Worm (Caenorhabditis elegans) whole organism, L1 larva: ENCODE results near the gene F40F12.9.

ENCODE experiments used
- C16A3.4 ChIP-seq: fragments of 150-350 bp; optimal IDR thresholded peaks from 2 replicates; lab custom pipeline; 2014; ENCODE audit warnings: missing biosample characterization, missing genetic modification characterization
- C34B4.2 ChIP-seq: sonication (generic microtip); optimal IDR thresholded peaks from 2 replicates; lab custom pipeline; 2017; ENCODE audit warnings: mild to moderate bottlenecking, missing genetic modification characterization, missing compliant biosample characterization
- F16B12.6 ChIP-seq: fragments of 150-350 bp; optimal IDR thresholded peaks from 2 replicates; lab custom pipeline; 2014; ENCODE audit warnings: missing biosample characterization, missing genetic modification characterization
- Y116A8C.19 ChIP-seq: sonication (generic microtip); optimal IDR thresholded peaks from 2 replicates; lab custom pipeline; 2016; ENCODE audit warnings: missing compliant biosample characterization, missing genetic modification characterization, borderline replicate concordance
- alr-1 ChIP-seq: fragments of 200-800 bp; sonication (Bioruptor generic); optimal IDR thresholded peaks from 2 replicates; lab custom pipeline; 2018; ENCODE audit warnings: borderline replicate concordance, mild to moderate bottlenecking, missing genetic modification characterization, missing compliant biosample characterization
- ama-1 ChIP-seq: fragments of 150-350 bp; optimal IDR thresholded peaks from 2 replicates; lab custom pipeline; 2014
- ceh-8 ChIP-seq: fragments of 200-800 bp; sonication (Bioruptor generic); optimal IDR thresholded peaks from 2 replicates; lab custom pipeline; 2018; ENCODE audit warnings: mild to moderate bottlenecking, missing genetic modification characterization, moderate library complexity, missing compliant biosample characterization
- dpl-1 ChIP-seq, 3 experiments: fragments of 150-350 bp in 2 of 3; sonication (generic microtip) in 1 of 3; optimal IDR thresholded peaks; 2 replicates each; lab custom pipeline; 2014 to 2017; ENCODE audit warnings: missing biosample characterization in 3 of 3, missing genetic modification characterization in 3 of 3, missing genetic modification reagents in 3 of 3
- dsc-1 ChIP-seq: sonication (generic microtip); optimal IDR thresholded peaks from 2 replicates; lab custom pipeline; 2016; ENCODE audit warnings: mild to moderate bottlenecking, missing genetic modification characterization, missing compliant biosample characterization
- efl-1 ChIP-seq, 4 experiments: fragments of 150-350 bp; optimal IDR thresholded peaks in 3 of 4; peaks in 1 of 4; 1 replicate in 1 of 4; 2 replicates in 3 of 4; lab custom pipeline; 2014; ENCODE audit warnings: missing biosample characterization in 2 of 4, missing genetic modification characterization in 2 of 4, missing genetic modification reagents in 2 of 4
- elt-2 ChIP-seq: sonication (generic microtip); optimal IDR thresholded peaks from 2 replicates; lab custom pipeline; 2016; ENCODE audit warnings: missing genetic modification characterization, mild to moderate bottlenecking, inconsistent platforms, missing compliant biosample characterization, missing genetic modification reagents
- ets-5 ChIP-seq: fragments of 200-800 bp; sonication (Bioruptor generic); IDR thresholded peaks from 2 replicates; pipeline ENCODE4 v1.3.6; 2022; ENCODE audit warnings: missing genetic modification characterization, missing compliant biosample characterization
- fos-1 ChIP-seq: fragments of 150-350 bp; optimal IDR thresholded peaks from 2 replicates; lab custom pipeline; 2014; ENCODE audit warnings: missing biosample characterization, missing genetic modification characterization
- isw-1 ChIP-seq: fragments of 200-800 bp; sonication (Bioruptor generic); IDR thresholded peaks from 2 replicates; pipeline ENCODE4 v1.3.6; 2022; ENCODE audit warnings: missing genetic modification characterization, missing compliant biosample characterization
- jun-1 ChIP-seq: fragments of 150-350 bp; optimal IDR thresholded peaks from 2 replicates; lab custom pipeline; 2014; ENCODE audit warnings: missing biosample characterization, missing genetic modification reagents, missing genetic modification characterization
- lin-13 ChIP-seq: fragments of 150-350 bp; optimal IDR thresholded peaks from 2 replicates; lab custom pipeline; 2014; ENCODE audit warnings: missing biosample characterization, missing genetic modification reagents, missing genetic modification characterization
- lin-14 ChIP-seq: fragments of 200-800 bp; sonication (Bioruptor generic); optimal IDR thresholded peaks from 2 replicates; lab custom pipeline; 2018; ENCODE audit warnings: mild to moderate bottlenecking, missing genetic modification characterization, moderate library complexity, missing compliant biosample characterization
- lin-15B ChIP-seq: fragments of 150-350 bp; sonication (generic microtip); optimal IDR thresholded peaks from 3 replicates; lab custom pipeline; 2014; ENCODE audit warnings: missing biosample characterization, missing genetic modification characterization
- lin-35 ChIP-seq, 2 experiments: fragments of 150-350 bp; optimal IDR thresholded peaks; 2 replicates each; lab custom pipeline; 2014; ENCODE audit warnings: missing biosample characterization in 2 of 2, missing genetic modification characterization in 2 of 2, missing genetic modification reagents in 2 of 2
- lsy-2 ChIP-seq, 2 experiments: fragments of 150-350 bp; optimal IDR thresholded peaks; 2 replicates each; lab custom pipeline; 2014; ENCODE audit warnings: missing biosample characterization in 2 of 2, missing genetic modification characterization in 2 of 2
- mdl-1 ChIP-seq, 2 experiments: fragments of 150-350 bp; optimal IDR thresholded peaks; 2 replicates each; lab custom pipeline; 2014 to 2017; ENCODE audit warnings: missing biosample characterization in 2 of 2, missing genetic modification characterization in 2 of 2, inconsistent platforms in 1 of 2
- nhr-20 ChIP-seq: sonication (generic microtip); optimal IDR thresholded peaks from 2 replicates; lab custom pipeline; 2016; ENCODE audit warnings: mild to moderate bottlenecking, missing genetic modification characterization, missing compliant biosample characterization
- nhr-71 ChIP-seq: sonication (generic microtip); optimal IDR thresholded peaks from 2 replicates; lab custom pipeline; 2016; ENCODE audit warnings: mild to moderate bottlenecking, missing genetic modification characterization, moderate library complexity, missing compliant biosample characterization
- nhr-90 ChIP-seq: sonication (generic microtip); optimal IDR thresholded peaks from 2 replicates; lab custom pipeline; 2016; ENCODE audit warnings: mild to moderate bottlenecking, missing genetic modification characterization, missing compliant biosample characterization; ENCODE audit not compliant: poor library complexity
- pag-3 ChIP-seq: sonication (generic microtip); optimal IDR thresholded peaks from 2 replicates; lab custom pipeline; 2017; ENCODE audit warnings: missing genetic modification characterization, mild to moderate bottlenecking, missing compliant biosample characterization, antibody characterized with exemption, borderline replicate concordance; ENCODE audit not compliant: insufficient read depth
- pax-3 ChIP-seq: fragments of 200-800 bp; sonication (Bioruptor generic); optimal IDR thresholded peaks from 2 replicates; lab custom pipeline; 2018; ENCODE audit warnings: mild to moderate bottlenecking, missing genetic modification characterization, moderate library complexity, missing compliant biosample characterization
- pqm-1 ChIP-seq: sonication (generic microtip); optimal IDR thresholded peaks from 3 replicates; lab custom pipeline; 2017; ENCODE audit warnings: missing biosample characterization, missing genetic modification characterization
- rnt-1 ChIP-seq: sonication (generic microtip); optimal IDR thresholded peaks from 2 replicates; lab custom pipeline; 2016; ENCODE audit warnings: mild to moderate bottlenecking, missing genetic modification characterization, moderate library complexity, missing compliant biosample characterization
- snu-23 ChIP-seq: sonication (generic microtip); optimal IDR thresholded peaks from 2 replicates; lab custom pipeline; 2016; ENCODE audit warnings: missing genetic modification characterization, missing compliant biosample characterization
- sptf-1 ChIP-seq: fragments of 150-350 bp; optimal IDR thresholded peaks from 2 replicates; lab custom pipeline; 2014; ENCODE audit warnings: missing biosample characterization, missing genetic modification characterization
- sup-37 ChIP-seq: fragments of 200-800 bp; sonication (Bioruptor generic); optimal IDR thresholded peaks from 2 replicates; lab custom pipeline; 2018; ENCODE audit warnings: mild to moderate bottlenecking, missing genetic modification characterization, missing compliant biosample characterization
- unc-130 ChIP-seq: fragments of 150-350 bp; optimal IDR thresholded peaks from 2 replicates; lab custom pipeline; 2017; ENCODE audit warnings: missing biosample characterization, missing genetic modification characterization, inconsistent platforms
- unc-30 ChIP-seq: sonication (generic microtip); optimal IDR thresholded peaks from 2 replicates; lab custom pipeline; 2017; ENCODE audit warnings: missing biosample characterization, missing genetic modification characterization
- unc-62 ChIP-seq: fragments of 150-350 bp; optimal IDR thresholded peaks from 2 replicates; lab custom pipeline; 2014; ENCODE audit warnings: missing biosample characterization, missing genetic modification reagents, missing genetic modification characterization
- unc-86 ChIP-seq: sonication (generic microtip); optimal IDR thresholded peaks from 2 replicates; lab custom pipeline; 2016; ENCODE audit warnings: missing genetic modification characterization, missing compliant biosample characterization
- unc-98 ChIP-seq: fragments of 200-800 bp; sonication (Bioruptor generic); IDR thresholded peaks from 2 replicates; pipeline ENCODE4 v1.3.6; 2022; ENCODE audit warnings: missing genetic modification characterization, missing compliant biosample characterization
- ztf-11 ChIP-seq, 2 experiments: sonication (generic microtip); optimal IDR thresholded peaks; 2 replicates each; lab custom pipeline; 2016 to 2017; ENCODE audit warnings: missing genetic modification characterization in 2 of 2, missing biosample characterization in 1 of 2, missing compliant biosample characterization in 1 of 2

Gene F40F12.9

ce11 chrIII:9941020-9941674, 30.0 kb downstream of the F40F12.9 start, which contains the start of the genes K03H1.9 and K03H1.12:
Gene K03H1.9 (minus strand): TSS chrIII:9941490.
Gene K03H1.12 (plus strand): TSS chrIII:9941624.
- TF ChIP-seq alr-1 (tag; lab: Kevin White, UChicago) (no peak), C16A3.4 (tag; lab: Kevin White, UChicago) (no peak), fos-1 (tag; lab: Kevin White, UChicago) (no peak), pax-3 (tag; lab: Kevin White, UChicago) (no peak), jun-1 (tag; lab: Kevin White, UChicago) (no peak), C34B4.2 (tag; lab: Kevin White, UChicago) (no peak), lin-13 (GFP tag; lab: Kevin White, UChicago) (no peak), ceh-8 (GFP tag; lab: Kevin White, UChicago) (no peak), nhr-90 (tag; lab: Kevin White, UChicago) (no peak), lsy-2 (tag; optimal IDR thresholded peaks at IDR 0.05; lab: Kevin White, UChicago) (no peak), mdl-1 (tag; optimal IDR thresholded peaks at IDR 0.05; lab: Kevin White, UChicago) (no peak), pqm-1 (tag; lab: Kevin White, UChicago) (no peak), ama-1 (lab: Kevin White, UChicago) (no peak), snu-23 (GFP tag; lab: Kevin White, UChicago) (no peak), unc-62 (GFP tag; lab: Kevin White, UChicago) (no peak), pag-3 (tag; lab: Kevin White, UChicago) (no peak), ets-5 (GFP tag; lab: Robert Waterston, UW) (no peak), unc-98 (GFP tag; lab: Robert Waterston, UW) (no peak), unc-86 (tag; lab: Kevin White, UChicago) (no peak)

ce11 chrIII:9944723-9945122, 33.6 kb downstream of the F40F12.9 start, which contains the start of gene gln-2:
Gene gln-2 (minus strand): TSS chrIII:9944823.
- TF ChIP-seq dsc-1 (tag; lab: Kevin White, UChicago) (no peak), unc-130 (tag; lab: Kevin White, UChicago) (no peak), nhr-20 (tag; lab: Kevin White, UChicago) (no peak), unc-86 (tag; lab: Kevin White, UChicago) (no peak), Y116A8C.19 (tag; lab: Kevin White, UChicago) (no peak), rnt-1 (no peak), mdl-1 (tag; optimal IDR thresholded peaks at IDR 0.05; lab: Kevin White, UChicago) (no peak), dpl-1 (GFP tag; optimal IDR thresholded peaks at IDR 0.05; lab: Kevin White, UChicago) (no peak), lin-15B (tag; lab: Kevin White, UChicago) (no peak), sup-37 (GFP tag; lab: Kevin White, UChicago) (no peak), pag-3 (tag; lab: Kevin White, UChicago) (no peak), ztf-11 (tag; optimal IDR thresholded peaks at IDR 0.05; lab: Kevin White, UChicago) (no peak), elt-2 (no peak), sptf-1 (tag; lab: Kevin White, UChicago) (no peak)

DNA sequence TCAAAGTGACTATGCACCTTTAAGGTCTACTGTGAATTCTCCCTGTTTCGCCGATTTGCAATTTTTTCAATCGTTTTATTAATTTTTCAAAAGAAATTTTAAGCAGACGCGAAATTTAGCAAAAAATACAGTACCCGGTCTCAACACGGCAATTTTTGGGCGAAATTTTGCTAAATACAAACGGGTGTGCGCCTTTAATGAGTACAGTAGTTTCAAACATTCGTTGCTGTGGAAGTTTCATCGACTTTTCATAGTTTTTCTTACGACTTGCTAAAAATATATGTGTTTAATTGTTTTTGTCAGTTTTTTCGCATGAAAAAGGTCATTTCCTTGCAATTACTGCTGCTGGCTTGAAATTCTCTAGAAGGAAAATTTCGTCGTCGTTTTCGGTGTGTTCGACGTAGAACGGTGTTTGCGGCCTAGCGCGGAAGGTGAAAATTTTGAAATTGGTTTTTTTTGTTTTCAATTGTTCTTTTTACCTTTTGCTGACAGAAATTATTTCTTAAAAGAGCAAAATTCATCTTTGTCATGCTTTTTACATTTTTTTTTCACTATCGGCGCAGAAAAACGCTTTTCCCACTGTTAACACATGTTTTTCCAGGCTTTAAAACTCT, 35.8 kb downstream of the F40F12.9 start, which contains the start of gene K03H1.7:
K03H1.7 (plus strand) TSS at position 600 of the 614 bp plus-strand sequence.
- TF ChIP-seq efl-1 (optimal IDR thresholded peaks at IDR 0.05; lab: Kevin White, UChicago) (peak; percentile 64 to 69), efl-1 (GFP tag; optimal IDR thresholded peaks at IDR 0.05 in 1 of 2; lab: Kevin White, UChicago) (peak; percentile 81 to 97), lin-35 (GFP tag; optimal IDR thresholded peaks at IDR 0.05; lab: Kevin White, UChicago) (peak; percentile 1 to 84), lin-15B (tag; lab: Kevin White, UChicago) (peak; percentile 63), ets-5 (GFP tag; lab: Robert Waterston, UW) (no peak), dpl-1 (GFP tag; optimal IDR thresholded peaks at IDR 0.05; lab: Kevin White, UChicago) (peak; percentile 43 to 80 (median 67)), unc-30 (tag; lab: Kevin White, UChicago) (no peak), ama-1 (lab: Kevin White, UChicago) (no peak), nhr-71 (no peak), isw-1 (GFP tag; lab: Robert Waterston, UW) (no peak), F16B12.6 (tag; lab: Kevin White, UChicago) (peak; percentile 74), lin-14 (GFP tag; lab: Kevin White, UChicago) (no peak)
